Fruit fly (Drosophila melanogaster): ENCODE measurements around the gene Had1.

The Had1 gene

dm6 chrX:16321037-16321436 lies 12.6 kb upstream of the Had1 start (continued):
- peak; percentile 19 for TF ChIP-seq BEAF-32 (GFP tag; optimal IDR thresholded peaks at IDR 0.05)
- TF ChIP-seq pzg (GFP tag; optimal IDR thresholded peaks at IDR 0.05) = peak; percentile 29
- no peak for TF ChIP-seq CG2678 (tag; optimal IDR thresholded peaks at IDR 0.05)
- no peak for TF ChIP-seq NC2β (GFP tag; optimal IDR thresholded peaks at IDR 0.05)
- TF ChIP-seq Dll (GFP tag; IDR thresholded peaks at IDR 0.05; ENCODE audit: partially characterized antibody) = 0 out of 4 replicates have a peak, but pooled peaks have one; percentile 16
- no peak for TF ChIP-seq tgo (GFP tag; IDR thresholded peaks at IDR 0.05)
- TF ChIP-seq CG13287 (GFP tag; IDR thresholded peaks at IDR 0.05; ENCODE audit: partially characterized antibody) = peak; percentile 29; the same call in 1 of the 2 replicates
- TF ChIP-seq Opbp (GFP tag; IDR thresholded peaks at IDR 0.05; ENCODE audit: partially characterized antibody) = peak; percentile 17; the same call in 1 of the 3 replicates

DNA sequence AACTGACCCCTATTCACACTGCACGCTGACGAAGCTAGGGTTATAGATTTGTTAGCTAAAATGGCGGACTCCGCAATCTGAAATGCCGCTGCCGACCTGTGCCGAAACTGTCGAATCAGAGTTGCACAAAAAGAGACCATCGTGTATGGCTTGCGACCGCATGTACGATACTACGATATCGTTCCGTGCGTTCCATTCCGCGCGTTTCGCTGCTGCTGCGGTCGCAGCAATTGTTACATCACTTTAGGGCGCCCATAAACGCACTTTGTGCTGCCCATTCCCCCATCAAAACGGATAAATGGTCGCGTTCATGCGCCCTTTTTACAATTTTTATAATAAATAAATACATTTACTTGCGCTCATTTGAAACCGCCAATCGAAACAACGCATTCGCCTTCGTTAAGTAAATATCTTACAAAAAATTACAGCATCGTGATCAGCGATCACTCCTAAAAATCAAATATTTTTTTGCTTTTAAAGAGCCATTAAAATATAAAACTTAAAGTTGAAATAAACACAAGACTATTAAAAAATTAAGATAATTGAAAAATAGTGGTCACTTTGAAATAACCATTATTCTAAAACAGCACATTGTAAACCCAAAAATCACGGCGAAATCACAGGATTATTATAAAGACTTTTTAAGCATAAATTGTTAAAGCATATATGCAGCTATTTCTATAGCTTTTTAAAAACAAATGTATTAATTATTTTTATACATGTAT lies 11.9 kb upstream of the Had1 start, which contains the start of gene Cyp1:
Gene Cyp1, minus strand, starts transcription at position 174 of the 725 bp plus-strand sequence.
- TF ChIP-seq CG13775 (GFP tag; optimal IDR thresholded peaks at IDR 0.05) (peak; percentile 58), rib (GFP tag; IDR thresholded peaks at IDR 0.05) (peak; percentile 42; the same call in 1 of the 2 replicates), ase (GFP tag; IDR thresholded peaks at IDR 0.05) (peak; percentile 37; the same call in 1 of the 3 replicates), Ravus (GFP tag; IDR thresholded peaks at IDR 0.05) (no peak), Deaf1 (tag; optimal IDR thresholded peaks at IDR 0.05) (peak; percentile 63), Optix (GFP tag; IDR thresholded peaks at IDR 0.05) (peak; percentile 25; the same call in 1 of the 3 replicates), fd64A (GFP tag; optimal IDR thresholded peaks at IDR 0.05) (no peak), CG7839 (tag; optimal IDR thresholded peaks at IDR 0.05) (no peak), CG11695 (GFP tag; IDR thresholded peaks at IDR 0.05) (no peak), CG1529 (GFP tag; optimal IDR thresholded peaks at IDR 0.05) (no peak), jumu (GFP tag; optimal IDR thresholded peaks at IDR 0.05) (peak; percentile 5), CG9215 (GFP tag; IDR thresholded peaks at IDR 0.05) (peak; percentile 21; the same call in 1 of the 2 replicates), CG9876 (GFP tag; optimal IDR thresholded peaks at IDR 0.05) (no peak), dysf (GFP tag; IDR thresholded peaks at IDR 0.05) (peak; percentile 47; the same call in 2 of the 3 replicates), Nf-YC (tag; optimal IDR thresholded peaks at IDR 0.05) (no peak), CG7556 (GFP tag; optimal IDR thresholded peaks at IDR 0.05) (no peak), Six4 (GFP tag; optimal IDR thresholded peaks at IDR 0.05) (no peak), Atf-2 (GFP tag; optimal IDR thresholded peaks at IDR 0.05) (no peak), HmgD (GFP tag; optimal IDR thresholded peaks at IDR 0.05) (peak; percentile 4), sna (GFP tag; IDR thresholded peaks at IDR 0.05; ENCODE audit: partially characterized antibody) (peak; percentile 49; the same call in 1 of the 2 replicates), Dip3 (GFP tag; optimal IDR thresholded peaks at IDR 0.05) (no peak), nerfin-2 (GFP tag; IDR thresholded peaks at IDR 0.05; ENCODE audit: partially characterized antibody) (peak; percentile 64; the same call in 1 of the 2 replicates), CG3065 (GFP tag; optimal IDR thresholded peaks at IDR 0.05) (no peak), chif (GFP tag; optimal IDR thresholded peaks at IDR 0.05) (no peak), CG11723 (GFP tag; optimal IDR thresholded peaks at IDR 0.05) (peak; percentile 51), Aef1 (GFP tag; IDR thresholded peaks at IDR 0.05) (0 out of 3 replicates have a peak, but pooled peaks have one; percentile 27), B-H2 (GFP tag; optimal IDR thresholded peaks at IDR 0.05) (peak; percentile 47), CG9932 (GFP tag; IDR thresholded peaks at IDR 0.05) (peak; percentile 68), pros (GFP tag; optimal IDR thresholded peaks at IDR 0.05) (no peak), Camta (GFP tag; optimal IDR thresholded peaks at IDR 0.05) (no peak), Gug (GFP tag; IDR thresholded peaks at IDR 0.05) (peak; percentile 38; the same call in 2 of the 4 replicates), CG6854 (GFP tag; optimal IDR thresholded peaks at IDR 0.05) (no peak), C15 (GFP tag; IDR thresholded peaks at IDR 0.05) (no peak), slp2 (GFP tag; optimal IDR thresholded peaks at IDR 0.05) (no peak), ac (GFP tag; optimal IDR thresholded peaks at IDR 0.05) (no peak), ttk (GFP tag; IDR thresholded peaks at IDR 0.05) (no peak), CG10959 (GFP tag; IDR thresholded peaks at IDR 0.05) (no peak), HLH54F (GFP tag; optimal IDR thresholded peaks at IDR 0.05) (peak; percentile 9), HLH4C (GFP tag; IDR thresholded peaks at IDR 0.05; ENCODE audit: partially characterized antibody) (peak; percentile 68; the same call in 2 of the 3 replicates), Awh (GFP tag; IDR thresholded peaks at IDR 0.05) (0 out of 2 replicates have a peak, but pooled peaks have one; percentile 33)

Measured in whole organism, embryonic.